Fruit fly (Drosophila melanogaster): ENCODE measurements around the gene CG42784.

DNA sequence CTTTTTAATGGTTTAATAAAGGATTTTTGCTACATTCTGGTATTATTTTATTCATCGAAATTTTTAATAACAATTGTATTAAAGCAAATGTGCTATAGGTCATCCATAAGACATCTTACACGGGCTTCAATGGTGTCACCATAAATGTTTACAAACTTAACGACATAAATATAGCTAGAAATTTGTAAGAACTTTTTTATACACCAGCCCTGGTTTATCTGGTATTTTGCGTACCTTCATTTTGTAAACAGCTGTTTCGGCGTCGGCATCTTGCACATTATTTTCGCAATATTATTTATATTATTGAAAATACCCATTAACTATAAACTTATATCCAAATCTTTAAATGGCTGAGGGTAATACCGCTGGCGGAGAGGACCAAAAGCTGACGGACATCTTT is 47.9 kb upstream of the CG42784 start, which contains the start of gene Tap42:
- no peak for TF ChIP-seq CTCF (optimal IDR thresholded peaks at IDR 0.05)
- no peak for TF ChIP-seq CG8478 (optimal IDR thresholded peaks at IDR 0.05)
